Fruit fly (Drosophila melanogaster): ENCODE data around the gene CG42359.

The CG42359 gene

dm6 chr3R:19153502-19153983 lies 8.6 kb downstream of the CG42359 start, which contains the start of gene CG5835 (continued):
- TF ChIP-seq CG4318 (GFP tag; optimal IDR thresholded peaks at IDR 0.05) (no peak), Hr39 (GFP tag; optimal IDR thresholded peaks at IDR 0.05) (peak; percentile 18)

- no peak for TF ChIP-seq Met (GFP tag; optimal IDR thresholded peaks at IDR 0.05)
- no peak for TF ChIP-seq Sox15 (GFP tag; optimal IDR thresholded peaks at IDR 0.05)
- no peak for TF ChIP-seq CG9139 (GFP tag; optimal IDR thresholded peaks at IDR 0.05)
- no peak for TF ChIP-seq CG11902 (GFP tag; optimal IDR thresholded peaks at IDR 0.05)
- TF ChIP-seq pdm3 (GFP tag; optimal IDR thresholded peaks at IDR 0.05) = no peak
- peak; percentile 27 for TF ChIP-seq Eip75B (GFP tag; optimal IDR thresholded peaks at IDR 0.05)
- TF ChIP-seq topi (GFP tag; optimal IDR thresholded peaks at IDR 0.05) = peak; percentile 23
- no peak for TF ChIP-seq Lpt (GFP tag; optimal IDR thresholded peaks at IDR 0.05)
- no peak for TF ChIP-seq fd85E (GFP tag; optimal IDR thresholded peaks at IDR 0.05)
- TF ChIP-seq fd59A (GFP tag; optimal IDR thresholded peaks at IDR 0.05) = no peak
- TF ChIP-seq Blimp-1 (GFP tag; optimal IDR thresholded peaks at IDR 0.05) = no peak
- TF ChIP-seq CG8632 (GFP tag; optimal IDR thresholded peaks at IDR 0.05) = no peak
- no peak for TF ChIP-seq Sox14 (GFP tag; optimal IDR thresholded peaks at IDR 0.05)
- TF ChIP-seq Smox (GFP tag; optimal IDR thresholded peaks at IDR 0.05) = no peak
- TF ChIP-seq spab (GFP tag; optimal IDR thresholded peaks at IDR 0.05) = no peak
- TF ChIP-seq CG3919 (GFP tag; optimal IDR thresholded peaks at IDR 0.05) = no peak
- no peak for TF ChIP-seq Hr38 (GFP tag; optimal IDR thresholded peaks at IDR 0.05)
- TF ChIP-seq CG16779 (tag; optimal IDR thresholded peaks at IDR 0.05) = no peak
- no peak for TF ChIP-seq CG10631 (GFP tag; optimal IDR thresholded peaks at IDR 0.05)
- TF ChIP-seq CG15336 (GFP tag; IDR thresholded peaks at IDR 0.05) = no peak
- TF ChIP-seq OdsH (GFP tag; optimal IDR thresholded peaks at IDR 0.05) = no peak
- TF ChIP-seq CG11762 (GFP tag; optimal IDR thresholded peaks at IDR 0.05; ENCODE audit: insufficient read depth) = no peak
- TF ChIP-seq CG8319 (GFP tag; optimal IDR thresholded peaks at IDR 0.05) = no peak
- TF ChIP-seq vri (GFP tag; optimal IDR thresholded peaks at IDR 0.05) = no peak
- peak; percentile 33 for TF ChIP-seq CG6808 (GFP tag; optimal IDR thresholded peaks at IDR 0.05)
- no peak for TF ChIP-seq CG6854 (GFP tag; optimal IDR thresholded peaks at IDR 0.05)
- TF ChIP-seq CG1621 (tag; optimal IDR thresholded peaks at IDR 0.05) = peak; percentile 2
- TF ChIP-seq acj6 (GFP tag; optimal IDR thresholded peaks at IDR 0.05) = no peak
- peak; percentile 27 for TF ChIP-seq esn (GFP tag; optimal IDR thresholded peaks at IDR 0.05)
- TF ChIP-seq CG10669 (GFP tag; optimal IDR thresholded peaks at IDR 0.05) = peak; percentile 13
- TF ChIP-seq Gug (GFP tag; IDR thresholded peaks at IDR 0.05) = no peak
- TF ChIP-seq salr (GFP tag; optimal IDR thresholded peaks at IDR 0.05) = no peak
- TF ChIP-seq CG8119 (GFP tag; IDR thresholded peaks at IDR 0.05) = no peak
- TF ChIP-seq CG7368 (GFP tag; optimal IDR thresholded peaks at IDR 0.05) = peak; percentile 31
- TF ChIP-seq CG6163 (GFP tag; IDR thresholded peaks at IDR 0.05) = peak; percentile 56; the same call in 1 of the 3 replicates
- no peak for TF ChIP-seq CG31627 (GFP tag; optimal IDR thresholded peaks at IDR 0.05)
- TF ChIP-seq ss (GFP tag; optimal IDR thresholded peaks at IDR 0.05) = no peak
- no peak for TF ChIP-seq CG6792 (GFP tag; optimal IDR thresholded peaks at IDR 0.05)
- no peak for TF ChIP-seq svp (GFP tag)
- TF ChIP-seq Eip78C (GFP tag) = no peak
- no peak for TF ChIP-seq fkh (GFP tag; optimal IDR thresholded peaks at IDR 0.05)
- peak; percentile 26 for TF ChIP-seq Ets96B (tag; optimal IDR thresholded peaks at IDR 0.05)
- TF ChIP-seq cyc (GFP tag; optimal IDR thresholded peaks at IDR 0.05) = no peak
- no peak for TF ChIP-seq CG6276 (GFP tag; optimal IDR thresholded peaks at IDR 0.05)
- no peak for TF ChIP-seq CG34406 (GFP tag; optimal IDR thresholded peaks at IDR 0.05)
- no peak for TF ChIP-seq Ets21C (GFP tag; optimal IDR thresholded peaks at IDR 0.05)
- TF ChIP-seq CG4318 (GFP tag; optimal IDR thresholded peaks at IDR 0.05) = no peak
- no peak for TF ChIP-seq Sox102F (GFP tag; optimal IDR thresholded peaks at IDR 0.05)
- TF ChIP-seq Hr39 (GFP tag; optimal IDR thresholded peaks at IDR 0.05) = peak; percentile 21
- peak; percentile 33 for TF ChIP-seq Hr4 (GFP tag; optimal IDR thresholded peaks at IDR 0.05)
Observed at dm6 chr3R:19152835-19153234, 9.3 kb downstream of the CG42359 start.
